Fruit fly (Drosophila melanogaster) whole organism: ENCODE results near the gene CG4408.

Experiments used
- CG8478 ChIP-seq: fragments of >200 bp; optimal IDR thresholded peaks from 2 replicates; lab custom pipeline; 2018; ENCODE audit warnings: inconsistent platforms
- Dll ChIP-seq: fragments of >200 bp; optimal IDR thresholded peaks from 2 replicates; lab custom pipeline; 2017
- EcR ChIP-seq, 2 experiments: fragments of >200 bp; optimal IDR thresholded peaks; 2 replicates each; lab custom pipeline; 2017; ENCODE audit warnings: missing biosample characterization in 2 of 2, missing genetic modification characterization in 2 of 2, missing genetic modification reagents in 2 of 2
- pan ChIP-seq: fragments of >200 bp; optimal IDR thresholded peaks from 2 replicates; lab custom pipeline; 2017
- psq ChIP-seq: fragments of >200 bp; optimal IDR thresholded peaks from 2 replicates; lab custom pipeline; 2017
- usp ChIP-seq: fragments of >200 bp; optimal IDR thresholded peaks from 2 replicates; lab custom pipeline; 2017; ENCODE audit warnings: missing biosample characterization, missing genetic modification characterization, mixed read lengths

DNA sequence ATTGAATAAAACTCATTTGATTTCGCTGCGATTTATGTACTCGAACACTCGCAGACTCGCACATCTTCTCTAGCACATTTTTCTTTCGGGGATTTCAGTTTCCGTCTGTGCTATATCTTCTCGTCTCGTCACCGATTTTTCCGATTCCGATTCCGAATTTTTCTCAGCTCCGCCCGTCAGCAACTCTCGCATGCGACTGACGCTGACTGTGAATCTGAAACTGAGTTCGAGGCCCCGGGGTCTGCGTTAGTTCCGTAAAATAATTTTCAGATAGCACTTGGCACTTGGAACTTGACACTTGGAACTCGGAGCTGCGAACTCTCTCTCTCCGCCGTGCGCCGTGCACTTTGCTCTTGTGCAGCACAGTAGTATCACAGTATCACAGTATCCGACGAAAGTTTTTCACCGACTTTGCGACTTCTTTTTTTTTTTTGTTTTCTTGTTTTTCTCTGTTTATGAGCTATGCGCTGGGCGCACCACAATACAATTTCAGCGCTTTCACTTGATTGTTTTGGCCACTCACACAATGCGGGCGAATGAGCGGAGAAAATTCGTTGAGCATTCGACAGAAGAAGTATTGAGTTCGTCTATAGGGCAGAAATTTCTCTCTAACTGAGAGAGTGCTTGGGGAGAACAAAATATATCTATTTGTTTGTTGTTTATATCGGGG is 21.4 kb upstream of the CG4408 start, which contains the start of gene CG4393:
- TF ChIP-seq Dll (lab: Kevin White, UChicago), result no peak
- no peak for TF ChIP-seq EcR (GFP tag; optimal IDR thresholded peaks at IDR 0.05; lab: Kevin White, UChicago)
- no peak for TF ChIP-seq CG8478 (lab: Kevin White, UChicago)
- no peak for TF ChIP-seq usp
- no peak for TF ChIP-seq psq
- no peak for TF ChIP-seq pan
